Fruit fly (Drosophila melanogaster) whole organism, embryonic: ENCODE data around the gene ATPsynbeta.

ENCODE experiments used
- BtbVII ChIP-seq: fragments of 200-800 bp; sonication (Bioruptor generic); optimal IDR thresholded peaks from 3 replicates; lab custom pipeline; 2017; ENCODE audit warnings: missing biosample characterization, mild to moderate bottlenecking, missing genetic modification characterization
- CG10267 ChIP-seq: fragments of 200-800 bp; sonication (Bioruptor generic); optimal IDR thresholded peaks from 2 replicates; lab custom pipeline; 2018; ENCODE audit warnings: missing biosample characterization, mild to moderate bottlenecking, missing genetic modification characterization, moderate library complexity
- CG14667 ChIP-seq: fragments of 200-800 bp; sonication (Bioruptor generic); IDR thresholded peaks from 2 replicates; pipeline ENCODE4 v1.3.6; 2022; ENCODE audit warnings: missing biosample characterization, missing genetic modification characterization
- CG14710 ChIP-seq: fragments of 200-800 bp; sonication (Bioruptor generic); optimal IDR thresholded peaks from 3 replicates; lab custom pipeline; 2019; ENCODE audit warnings: missing biosample characterization, mild to moderate bottlenecking, missing genetic modification characterization, moderate library complexity
- CG15011 ChIP-seq: fragments of 200-800 bp; sonication (Bioruptor generic); optimal IDR thresholded peaks from 3 replicates; lab custom pipeline; 2018; ENCODE audit warnings: missing biosample characterization, mild to moderate bottlenecking, missing genetic modification characterization
- CG17328 ChIP-seq: fragments of 200-800 bp; sonication (Bioruptor generic); IDR thresholded peaks from 2 replicates; pipeline ENCODE4 v1.3.6; 2022; ENCODE audit warnings: missing biosample characterization, missing genetic modification characterization
- CG17802 ChIP-seq: fragments of 200-800 bp; sonication (Bioruptor generic); optimal IDR thresholded peaks from 2 replicates; lab custom pipeline; 2018; ENCODE audit warnings: missing biosample characterization, mild to moderate bottlenecking, missing genetic modification characterization, moderate library complexity
- CG18262 ChIP-seq: fragments of 200-800 bp; optimal IDR thresholded peaks from 3 replicates; lab custom pipeline; 2019; ENCODE audit warnings: missing biosample characterization, mild to moderate bottlenecking, missing genetic modification characterization, moderate library complexity
- CG2116 ChIP-seq: fragments of 200-800 bp; sonication (Bioruptor generic); optimal IDR thresholded peaks from 3 replicates; lab custom pipeline; 2018; ENCODE audit warnings: missing biosample characterization, mild to moderate bottlenecking, missing genetic modification characterization
- CG2120 ChIP-seq: fragments of 200-800 bp; sonication (Bioruptor generic); optimal IDR thresholded peaks from 3 replicates; lab custom pipeline; 2016; ENCODE audit warnings: missing biosample characterization, missing genetic modification characterization
- CG30020 ChIP-seq: fragments of 200-800 bp; optimal IDR thresholded peaks from 2 replicates; lab custom pipeline; 2019; ENCODE audit warnings: missing biosample characterization, mild to moderate bottlenecking, missing genetic modification characterization, moderate library complexity
- CG31224 ChIP-seq: fragments of 200-800 bp; sonication (Bioruptor generic); IDR thresholded peaks from 2 replicates; pipeline ENCODE4 v1.3.6; 2022; ENCODE audit warnings: missing biosample characterization, missing genetic modification characterization
- CG31388 ChIP-seq: fragments of 200-800 bp; sonication (Bioruptor generic); optimal IDR thresholded peaks from 2 replicates; lab custom pipeline; 2016; ENCODE audit warnings: missing biosample characterization, missing genetic modification characterization
- CG32772 ChIP-seq: fragments of 200-800 bp; sonication (Bioruptor generic); IDR thresholded peaks from 2 replicates; pipeline ENCODE4 v1.3.6; 2022; ENCODE audit warnings: missing biosample characterization, missing genetic modification characterization
- CG33213 ChIP-seq: fragments of 200-800 bp; sonication (Bioruptor generic); optimal IDR thresholded peaks from 3 replicates; lab custom pipeline; 2016; ENCODE audit warnings: missing biosample characterization, missing genetic modification characterization
- CG33557 ChIP-seq: fragments of 200-800 bp; sonication (Bioruptor generic); optimal IDR thresholded peaks from 2 replicates; lab custom pipeline; 2019; ENCODE audit warnings: missing biosample characterization, mild to moderate bottlenecking, missing genetic modification characterization, moderate library complexity
- CG3407 ChIP-seq: fragments of 200-800 bp; sonication (Bioruptor generic); optimal IDR thresholded peaks from 2 replicates; lab custom pipeline; 2018; ENCODE audit warnings: missing biosample characterization, mild to moderate bottlenecking, missing genetic modification characterization
- CG3995 ChIP-seq: fragments of 200-800 bp; sonication (Bioruptor generic); optimal IDR thresholded peaks from 3 replicates; lab custom pipeline; 2016; ENCODE audit warnings: missing biosample characterization, missing genetic modification characterization
- CG5953 ChIP-seq: fragments of 200-800 bp; sonication (Bioruptor generic); IDR thresholded peaks from 2 replicates; pipeline ENCODE4 v1.3.6; 2022; ENCODE audit warnings: missing biosample characterization, missing genetic modification characterization
- CG8478 ChIP-seq: fragments of >200 bp; optimal IDR thresholded peaks from 2 replicates; lab custom pipeline; 2018
- CG9215 ChIP-seq: fragments of 200-800 bp; sonication (Bioruptor generic); IDR thresholded peaks from 2 replicates; pipeline ENCODE4 v1.3.6; 2022; ENCODE audit warnings: missing biosample characterization, missing genetic modification characterization
- CG9817 ChIP-seq: fragments of 200-800 bp; sonication (Bioruptor generic); optimal IDR thresholded peaks from 2 replicates; lab custom pipeline; 2018; ENCODE audit warnings: missing biosample characterization, mild to moderate bottlenecking, missing genetic modification characterization, moderate library complexity
- Dad ChIP-seq: fragments of 200-800 bp; sonication (Bioruptor generic); optimal IDR thresholded peaks from 3 replicates; lab custom pipeline; 2016; ENCODE audit warnings: missing biosample characterization, missing genetic modification characterization
- Dip3 ChIP-seq: fragments of 200-800 bp; sonication (Bioruptor generic); optimal IDR thresholded peaks from 3 replicates; lab custom pipeline; 2016; ENCODE audit warnings: missing biosample characterization, missing genetic modification characterization
- Doc3 ChIP-seq: fragments of 200-800 bp; sonication (Bioruptor generic); IDR thresholded peaks from 3 replicates; pipeline ENCODE4 v1.3.6; 2022; ENCODE audit warnings: missing biosample characterization, missing genetic modification characterization; ENCODE audit not compliant: partially characterized antibody
- Ets97D ChIP-seq: fragments of 200-800 bp; sonication (Bioruptor generic); optimal IDR thresholded peaks from 3 replicates; lab custom pipeline; 2016; ENCODE audit warnings: missing biosample characterization, missing genetic modification characterization
- Lhr ChIP-seq: fragments of 200-800 bp; sonication (Bioruptor generic); optimal IDR thresholded peaks from 3 replicates; lab custom pipeline; 2017; ENCODE audit warnings: mild to moderate bottlenecking, missing biosample characterization, missing genetic modification reagents, missing genetic modification characterization
- MESR4 ChIP-seq: fragments of 200-800 bp; sonication (Bioruptor generic); optimal IDR thresholded peaks from 2 replicates; lab custom pipeline; 2018; ENCODE audit warnings: missing biosample characterization, mild to moderate bottlenecking, missing genetic modification characterization, moderate library complexity
- Mad ChIP-seq: fragments of 200-800 bp; sonication (Bioruptor generic); optimal IDR thresholded peaks from 2 replicates; lab custom pipeline; 2016; ENCODE audit warnings: missing biosample characterization, missing genetic modification characterization
- NC2β ChIP-seq: fragments of 200-800 bp; sonication (Bioruptor generic); optimal IDR thresholded peaks from 2 replicates; lab custom pipeline; 2016; ENCODE audit warnings: missing biosample characterization, missing genetic modification characterization
- Opbp ChIP-seq: fragments of 200-800 bp; sonication (Bioruptor generic); IDR thresholded peaks from 3 replicates; pipeline ENCODE4 v1.3.6; 2022; ENCODE audit warnings: missing biosample characterization, missing genetic modification characterization; ENCODE audit not compliant: partially characterized antibody
- Sry-β ChIP-seq: fragments of 200-800 bp; sonication (Bioruptor generic); optimal IDR thresholded peaks from 2 replicates; lab custom pipeline; 2018; ENCODE audit warnings: missing biosample characterization, mild to moderate bottlenecking, missing genetic modification characterization, moderate library complexity
- Xbp1 ChIP-seq: fragments of 200-800 bp; sonication (Bioruptor generic); optimal IDR thresholded peaks from 3 replicates; lab custom pipeline; 2016; ENCODE audit warnings: missing biosample characterization, mild to moderate bottlenecking, missing genetic modification characterization
- YL-1 ChIP-seq: fragments of 200-800 bp; sonication (Bioruptor generic); optimal IDR thresholded peaks from 3 replicates; lab custom pipeline; 2017; ENCODE audit warnings: missing biosample characterization, mild to moderate bottlenecking, missing genetic modification characterization
- aop ChIP-seq: fragments of 200-800 bp; sonication (Bioruptor generic); IDR thresholded peaks from 2 replicates; pipeline ENCODE4 v1.3.6; 2022; ENCODE audit warnings: missing biosample characterization, missing genetic modification characterization
- bowl ChIP-seq: fragments of 200-800 bp; sonication (Bioruptor generic); IDR thresholded peaks from 2 replicates; pipeline ENCODE4 v1.3.6; 2022; ENCODE audit warnings: missing biosample characterization, missing genetic modification characterization
- ci ChIP-seq: fragments of 200-800 bp; sonication (Bioruptor generic); IDR thresholded peaks from 3 replicates; pipeline ENCODE4 v1.3.6; 2022; ENCODE audit warnings: missing biosample characterization, missing genetic modification characterization
- corto ChIP-seq: fragments of 200-800 bp; sonication (Bioruptor generic); optimal IDR thresholded peaks from 2 replicates; lab custom pipeline; 2016; ENCODE audit warnings: missing biosample characterization, mild to moderate bottlenecking, missing genetic modification characterization, moderate library complexity
- crc ChIP-seq: fragments of 200-800 bp; sonication (Bioruptor generic); optimal IDR thresholded peaks from 2 replicates; lab custom pipeline; 2016; ENCODE audit warnings: missing biosample characterization, missing genetic modification characterization
- dan ChIP-seq: fragments of 200-800 bp; sonication (Bioruptor generic); IDR thresholded peaks from 2 replicates; pipeline ENCODE4 v1.3.6; 2022; ENCODE audit warnings: missing biosample characterization, missing genetic modification characterization
- emc ChIP-seq: fragments of 200-800 bp; sonication (Bioruptor generic); optimal IDR thresholded peaks from 2 replicates; lab custom pipeline; 2016; ENCODE audit warnings: missing biosample characterization, missing genetic modification characterization
- fu2 ChIP-seq: fragments of 200-800 bp; sonication (Bioruptor generic); optimal IDR thresholded peaks from 2 replicates; lab custom pipeline; 2016; ENCODE audit warnings: missing biosample characterization, missing genetic modification characterization
- ind ChIP-seq: fragments of 200-800 bp; sonication (Bioruptor generic); optimal IDR thresholded peaks from 3 replicates; lab custom pipeline; 2016; ENCODE audit warnings: missing biosample characterization, missing genetic modification characterization
- lilli ChIP-seq: fragments of 200-800 bp; sonication (Bioruptor generic); optimal IDR thresholded peaks from 3 replicates; lab custom pipeline; 2016; ENCODE audit warnings: missing biosample characterization, missing genetic modification characterization
- mam ChIP-seq: fragments of 200-800 bp; sonication (Bioruptor generic); optimal IDR thresholded peaks from 3 replicates; lab custom pipeline; 2016; ENCODE audit warnings: missing biosample characterization, missing genetic modification characterization
- nom ChIP-seq: fragments of 200-800 bp; sonication (Bioruptor generic); optimal IDR thresholded peaks from 2 replicates; lab custom pipeline; 2017; ENCODE audit warnings: missing biosample characterization, missing genetic modification characterization, mild to moderate bottlenecking, moderate library complexity, missing genetic modification reagents
- odd ChIP-seq: fragments of 200-800 bp; sonication (Bioruptor generic); optimal IDR thresholded peaks from 2 replicates; lab custom pipeline; 2017; ENCODE audit warnings: missing biosample characterization, mild to moderate bottlenecking, missing genetic modification characterization
- pzg ChIP-seq: fragments of 200-800 bp; sonication (Bioruptor generic); optimal IDR thresholded peaks from 3 replicates; lab custom pipeline; 2018; ENCODE audit warnings: missing biosample characterization, mild to moderate bottlenecking, missing genetic modification characterization, moderate library complexity
- sima ChIP-seq: fragments of 200-800 bp; sonication (Bioruptor generic); optimal IDR thresholded peaks from 2 replicates; lab custom pipeline; 2016; ENCODE audit warnings: missing biosample characterization, missing genetic modification characterization
- ssp ChIP-seq: fragments of 200-800 bp; sonication (Bioruptor generic); IDR thresholded peaks from 2 replicates; pipeline ENCODE4 v1.3.6; 2022; ENCODE audit warnings: missing biosample characterization, missing genetic modification characterization
- stc ChIP-seq: fragments of 200-800 bp; sonication (Bioruptor generic); IDR thresholded peaks from 2 replicates; pipeline ENCODE4 v1.3.6; 2022; ENCODE audit warnings: missing biosample characterization, missing genetic modification characterization
- tio ChIP-seq: fragments of 200-800 bp; sonication (Bioruptor generic); optimal IDR thresholded peaks from 2 replicates; lab custom pipeline; 2017; ENCODE audit warnings: missing biosample characterization, missing genetic modification characterization, inconsistent platforms
- trem ChIP-seq: fragments of 200-800 bp; optimal IDR thresholded peaks from 3 replicates; lab custom pipeline; 2019; ENCODE audit warnings: missing biosample characterization, mild to moderate bottlenecking, missing genetic modification characterization, moderate library complexity

The ATPsynbeta gene

dm6 chr4:1051271-1051670, 20.0 kb downstream of the ATPsynbeta start (continued):
- TF ChIP-seq trem (tag; lab: Kevin White, UChicago) (peak; percentile 28), mam (GFP tag; lab: Kevin White, UChicago) (peak; percentile 39), CG10267 (tag; lab: Kevin White, UChicago) (peak; percentile 16), CG14710 (peak; percentile 63), corto (GFP tag; lab: Kevin White, UChicago) (no peak), CG17802 (peak; percentile 99), CG32772 (no peak), Xbp1 (peak; percentile 17), Doc3 (GFP tag; lab: Robert Waterston, UW) (no peak), MESR4 (GFP tag; lab: Kevin White, UChicago) (peak; percentile 64), CG14667 (no peak), CG5953 (no peak), Sry-β (no peak), bowl (GFP tag; lab: Robert Waterston, UW) (no peak), CG3995 (GFP tag; lab: Kevin White, UChicago) (peak; percentile 28), CG3407 (GFP tag; lab: Kevin White, UChicago) (no peak), CG30020 (tag; lab: Kevin White, UChicago) (peak; percentile 100), Dad (no peak), CG17328 (GFP tag; lab: Robert Waterston, UW) (no peak), stc (GFP tag; lab: Robert Waterston, UW) (no peak), crc (GFP tag; lab: Kevin White, UChicago) (no peak), YL-1 (GFP tag; lab: Kevin White, UChicago) (peak; percentile 37), Ets97D (peak; percentile 65), CG8478 (lab: Kevin White, UChicago) (no peak), emc (GFP tag; lab: Kevin White, UChicago) (no peak), CG2120 (GFP tag; lab: Kevin White, UChicago) (peak; percentile 17), pzg (GFP tag; lab: Kevin White, UChicago) (peak; percentile 75), CG18262 (tag; lab: Kevin White, UChicago) (no peak), NC2β (GFP tag; lab: Kevin White, UChicago) (no peak), CG9215 (GFP tag; lab: Robert Waterston, UW) (no peak), CG31388 (no peak), Lhr (GFP tag; lab: Kevin White, UChicago) (peak; percentile 81), ssp (GFP tag; lab: Robert Waterston, UW) (peak; percentile 97), Opbp (GFP tag; lab: Robert Waterston, UW) (no peak), dan (GFP tag; lab: Robert Waterston, UW) (no peak), fu2 (GFP tag; lab: Kevin White, UChicago) (peak; percentile 8), odd (GFP tag; lab: Kevin White, UChicago) (no peak), nom (GFP tag; lab: Kevin White, UChicago) (no peak), ind (GFP tag; lab: Kevin White, UChicago) (no peak), tio (GFP tag; lab: Kevin White, UChicago) (no peak), CG9817 (tag; lab: Kevin White, UChicago) (no peak), Mad (GFP tag; lab: Kevin White, UChicago) (no peak), Dip3 (GFP tag; lab: Kevin White, UChicago) (no peak), BtbVII (no peak), CG2116 (GFP tag; lab: Kevin White, UChicago) (peak; percentile 57), CG33213 (GFP tag; lab: Kevin White, UChicago) (peak; percentile 32), CG31224 (GFP tag; lab: Robert Waterston, UW) (no peak), aop (no peak), ci (GFP tag; lab: Robert Waterston, UW) (no peak), lilli (no peak), CG33557 (GFP tag; lab: Kevin White, UChicago) (peak; percentile 43), CG15011 (GFP tag; lab: Kevin White, UChicago) (no peak), sima (no peak)
